Worm (Caenorhabditis elegans) whole organism, mixed stage, embryonic: ENCODE results near the gene skpo-3.

ENCODE experiments used
- elt-3 ChIP-seq: fragments of 150-350 bp; optimal IDR thresholded peaks from 2 replicates; lab custom pipeline; 2014; ENCODE audit warnings: missing biosample characterization, missing genetic modification characterization
- lin-13 ChIP-seq: fragments of 150-350 bp; optimal IDR thresholded peaks from 2 replicates; lab custom pipeline; 2014; ENCODE audit warnings: missing biosample characterization, missing genetic modification characterization
- mep-1 ChIP-seq: fragments of 150-350 bp; optimal IDR thresholded peaks from 2 replicates; lab custom pipeline; 2017; ENCODE audit warnings: missing biosample characterization, missing genetic modification reagents, missing genetic modification characterization, inconsistent platforms
- nhr-12 ChIP-seq: fragments of 150-350 bp; optimal IDR thresholded peaks from 2 replicates; lab custom pipeline; 2014; ENCODE audit warnings: missing biosample characterization, missing genetic modification characterization
- nhr-237 ChIP-seq: fragments of 150-350 bp; optimal IDR thresholded peaks from 2 replicates; lab custom pipeline; 2014; ENCODE audit warnings: missing biosample characterization, missing genetic modification characterization
- nhr-28 ChIP-seq: fragments of 150-350 bp; optimal IDR thresholded peaks from 2 replicates; lab custom pipeline; 2014; ENCODE audit warnings: missing biosample characterization, missing genetic modification characterization
- pha-4 ChIP-seq: fragments of 150-350 bp; optimal IDR thresholded peaks from 2 replicates; lab custom pipeline; 2018; ENCODE audit warnings: missing biosample characterization, missing genetic modification reagents, missing genetic modification characterization
- snpc-4 ChIP-seq: fragments of 150-350 bp; optimal IDR thresholded peaks from 2 replicates; lab custom pipeline; 2014; ENCODE audit warnings: missing biosample characterization, missing genetic modification characterization
- unc-120 ChIP-seq: sonication (generic microtip); optimal IDR thresholded peaks from 2 replicates; lab custom pipeline; 2017; ENCODE audit warnings: missing genetic modification characterization, missing compliant biosample characterization; ENCODE audit not compliant: poor library complexity, severe bottlenecking
- unc-62 ChIP-seq: fragments of 150-350 bp; optimal IDR thresholded peaks from 2 replicates; lab custom pipeline; 2014; ENCODE audit warnings: missing biosample characterization, missing genetic modification reagents, missing genetic modification characterization
- ztf-11 ChIP-seq: fragments of 150-350 bp; optimal IDR thresholded peaks from 2 replicates; lab custom pipeline; 2014; ENCODE audit warnings: missing biosample characterization, missing genetic modification characterization

DNA sequence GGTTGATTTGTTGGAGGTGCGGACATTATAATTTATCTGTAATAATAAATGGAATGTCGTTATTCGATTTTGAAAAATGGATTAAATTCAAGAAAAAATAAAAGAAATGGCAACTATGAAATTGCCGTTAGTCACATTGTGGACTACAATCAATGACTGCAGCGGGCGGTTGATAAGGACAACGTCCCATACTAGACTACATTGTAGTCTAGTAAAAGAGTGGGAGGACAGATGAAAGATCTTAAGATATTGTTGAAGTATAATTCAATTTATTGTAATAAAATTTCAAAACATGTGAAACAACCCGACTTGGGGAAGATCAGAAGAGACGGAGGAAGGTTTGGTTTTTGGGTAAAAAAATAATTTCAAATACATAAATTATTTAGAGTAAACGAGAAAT lies 6.3 kb downstream of the skpo-3 start, which contains the start of the genes prx-13 and ada-2:
- TF ChIP-seq elt-3 (tag; lab: Kevin White, UChicago) (no peak), unc-120 (no peak), nhr-28 (tag; lab: Kevin White, UChicago) (no peak), nhr-12 (tag; lab: Kevin White, UChicago) (no peak), lin-13 (tag; lab: Kevin White, UChicago) (no peak), unc-62 (GFP tag; lab: Kevin White, UChicago) (no peak), nhr-237 (tag; lab: Kevin White, UChicago) (no peak), mep-1 (tag; lab: Kevin White, UChicago) (no peak), snpc-4 (tag; lab: Kevin White, UChicago) (no peak), ztf-11 (no peak), pha-4 (tag; lab: Kevin White, UChicago) (no peak)
